Worm (Caenorhabditis elegans) whole organism, mixed stage, embryonic: ENCODE measurements around the gene pmt-1.
A peak's percentile ranks its signal among the peaks of the same experiment; 100 is the strongest.

Experiments
- M03D4.4 ChIP-seq: sonication (generic microtip); optimal IDR thresholded peaks from 2 replicates; lab custom pipeline; 2017; ENCODE audit warnings: mild to moderate bottlenecking, missing genetic modification characterization, missing compliant biosample characterization
- bed-3 ChIP-seq: fragments of 200-800 bp; sonication (Bioruptor generic); optimal IDR thresholded peaks from 3 replicates; lab custom pipeline; 2018; ENCODE audit warnings: mild to moderate bottlenecking, missing genetic modification characterization, moderate library complexity, missing compliant biosample characterization
- ceh-39 ChIP-seq: fragments of 150-350 bp; optimal IDR thresholded peaks from 2 replicates; lab custom pipeline; 2014; ENCODE audit warnings: missing biosample characterization, missing genetic modification characterization
- ceh-43 ChIP-seq: fragments of 200-800 bp; sonication (Bioruptor generic); optimal IDR thresholded peaks from 2 replicates; lab custom pipeline; 2018; ENCODE audit warnings: mild to moderate bottlenecking, missing genetic modification characterization, moderate library complexity, missing compliant biosample characterization
- ces-1 ChIP-seq: fragments of 150-350 bp; optimal IDR thresholded peaks from 2 replicates; lab custom pipeline; 2014; ENCODE audit warnings: missing biosample characterization, missing genetic modification reagents, missing genetic modification characterization
- cnd-1 ChIP-seq: fragments of 200-800 bp; sonication (Bioruptor generic); optimal IDR thresholded peaks from 2 replicates; lab custom pipeline; 2018; ENCODE audit warnings: mild to moderate bottlenecking, missing genetic modification characterization, missing compliant biosample characterization
- drap-1 ChIP-seq: fragments of 200-800 bp; sonication (Bioruptor generic); optimal IDR thresholded peaks from 3 replicates; lab custom pipeline; 2018; ENCODE audit warnings: mild to moderate bottlenecking, missing genetic modification characterization, missing compliant biosample characterization
- elt-1 ChIP-seq: sonication (generic microtip); optimal IDR thresholded peaks from 2 replicates; lab custom pipeline; 2017; ENCODE audit warnings: missing genetic modification characterization, mild to moderate bottlenecking, missing compliant biosample characterization, antibody characterized with exemption, moderate library complexity, borderline replicate concordance; ENCODE audit not compliant: insufficient read depth
- elt-3 ChIP-seq: fragments of 150-350 bp; optimal IDR thresholded peaks from 2 replicates; lab custom pipeline; 2014; ENCODE audit warnings: missing biosample characterization, missing genetic modification characterization
- flh-1 ChIP-seq: fragments of 200-800 bp; sonication (Bioruptor generic); optimal IDR thresholded peaks from 2 replicates; lab custom pipeline; 2018; ENCODE audit warnings: mild to moderate bottlenecking, missing genetic modification characterization, moderate library complexity, missing compliant biosample characterization
- ham-2 ChIP-seq: fragments of 200-800 bp; sonication (Bioruptor generic); optimal IDR thresholded peaks from 2 replicates; lab custom pipeline; 2018; ENCODE audit warnings: mild to moderate bottlenecking, missing genetic modification characterization, missing compliant biosample characterization
- hlh-1 ChIP-seq: fragments of 150-350 bp; optimal IDR thresholded peaks from 2 replicates; lab custom pipeline; 2014; ENCODE audit warnings: missing biosample characterization, missing genetic modification reagents, missing genetic modification characterization
- lin-13 ChIP-seq: fragments of 150-350 bp; optimal IDR thresholded peaks from 2 replicates; lab custom pipeline; 2014; ENCODE audit warnings: missing biosample characterization, missing genetic modification characterization
- lin-32 ChIP-seq: fragments of 200-800 bp; sonication (Bioruptor generic); optimal IDR thresholded peaks from 2 replicates; lab custom pipeline; 2018; ENCODE audit warnings: mild to moderate bottlenecking, missing genetic modification characterization, missing compliant biosample characterization
- lsy-2 ChIP-seq: fragments of 150-350 bp; optimal IDR thresholded peaks from 2 replicates; lab custom pipeline; 2014; ENCODE audit warnings: missing biosample characterization, missing genetic modification characterization
- mab-5 ChIP-seq: fragments of 150-350 bp; optimal IDR thresholded peaks from 2 replicates; lab custom pipeline; 2014; ENCODE audit warnings: missing biosample characterization, missing genetic modification characterization
- mep-1 ChIP-seq: fragments of 150-350 bp; optimal IDR thresholded peaks from 2 replicates; lab custom pipeline; 2017; ENCODE audit warnings: missing biosample characterization, missing genetic modification reagents, missing genetic modification characterization, inconsistent platforms
- nhr-12 ChIP-seq: fragments of 150-350 bp; optimal IDR thresholded peaks from 2 replicates; lab custom pipeline; 2014; ENCODE audit warnings: missing biosample characterization, missing genetic modification characterization
- nhr-2 ChIP-seq: fragments of 150-350 bp; optimal IDR thresholded peaks from 2 replicates; lab custom pipeline; 2014; ENCODE audit warnings: missing biosample characterization, missing genetic modification characterization
- nhr-237 ChIP-seq: fragments of 150-350 bp; optimal IDR thresholded peaks from 2 replicates; lab custom pipeline; 2014; ENCODE audit warnings: missing biosample characterization, missing genetic modification characterization
- nhr-28 ChIP-seq: fragments of 150-350 bp; optimal IDR thresholded peaks from 2 replicates; lab custom pipeline; 2014; ENCODE audit warnings: missing biosample characterization, missing genetic modification characterization
- pha-4 ChIP-seq: fragments of 150-350 bp; optimal IDR thresholded peaks from 2 replicates; lab custom pipeline; 2018; ENCODE audit warnings: missing biosample characterization, missing genetic modification reagents, missing genetic modification characterization
- sem-2 ChIP-seq: fragments of 200-800 bp; sonication (Bioruptor generic); optimal IDR thresholded peaks from 2 replicates; lab custom pipeline; 2018; ENCODE audit warnings: mild to moderate bottlenecking, missing genetic modification characterization, missing compliant biosample characterization
- sptf-1 ChIP-seq: sonication (generic microtip); optimal IDR thresholded peaks from 2 replicates; lab custom pipeline; 2017; ENCODE audit warnings: mild to moderate bottlenecking, missing genetic modification characterization, moderate library complexity, missing compliant biosample characterization
- tbx-8 ChIP-seq: fragments of 200-800 bp; sonication (Bioruptor generic); optimal IDR thresholded peaks from 2 replicates; lab custom pipeline; 2018; ENCODE audit warnings: mild to moderate bottlenecking, missing genetic modification characterization, moderate library complexity, missing compliant biosample characterization
- unc-120 ChIP-seq: sonication (generic microtip); optimal IDR thresholded peaks from 2 replicates; lab custom pipeline; 2017; ENCODE audit warnings: missing genetic modification characterization, missing compliant biosample characterization; ENCODE audit not compliant: poor library complexity, severe bottlenecking
- unc-39 ChIP-seq: fragments of 150-350 bp; optimal IDR thresholded peaks from 2 replicates; lab custom pipeline; 2014; ENCODE audit warnings: missing biosample characterization, missing genetic modification characterization
- unc-62 ChIP-seq: fragments of 150-350 bp; optimal IDR thresholded peaks from 2 replicates; lab custom pipeline; 2014; ENCODE audit warnings: missing biosample characterization, missing genetic modification reagents, missing genetic modification characterization
- zip-8 ChIP-seq: fragments of 150-350 bp; optimal IDR thresholded peaks from 2 replicates; lab custom pipeline; 2014; ENCODE audit warnings: missing biosample characterization, missing genetic modification characterization
- ztf-11 ChIP-seq: fragments of 150-350 bp; optimal IDR thresholded peaks from 2 replicates; lab custom pipeline; 2014; ENCODE audit warnings: missing biosample characterization, missing genetic modification characterization

Gene pmt-1

ce11 chrII:5328912-5329311 is 46.6 kb upstream of the pmt-1 start:
- TF ChIP-seq lin-32 (GFP tag; lab: Kevin White, UChicago): no peak
- no peak for TF ChIP-seq ztf-11 (tag; lab: Kevin White, UChicago)
- TF ChIP-seq mab-5: no peak
- TF ChIP-seq elt-1 (tag; lab: Kevin White, UChicago): peak; percentile 31

- TF ChIP-seq elt-3 (tag; lab: Kevin White, UChicago): no peak
- TF ChIP-seq tbx-8 (GFP tag; lab: Kevin White, UChicago): no peak
- TF ChIP-seq sem-2 (GFP tag; lab: Kevin White, UChicago): no peak
- TF ChIP-seq unc-62 (GFP tag; lab: Kevin White, UChicago): no peak
- TF ChIP-seq drap-1 (GFP tag; lab: Kevin White, UChicago): no peak
- TF ChIP-seq hlh-1 (tag; lab: Kevin White, UChicago): no peak
- no peak for TF ChIP-seq nhr-12 (tag; lab: Kevin White, UChicago)
- no peak for TF ChIP-seq mep-1 (tag; lab: Kevin White, UChicago)
- no peak for TF ChIP-seq flh-1
Measured at ce11 chrII:5326891-5327290, 44.6 kb upstream of the pmt-1 start.

ce11 chrII:5326024-5326627 is 43.8 kb upstream of the pmt-1 start:
- TF ChIP-seq nhr-237 (tag; lab: Kevin White, UChicago) (no peak), pha-4 (tag; lab: Kevin White, UChicago) (peak; percentile 34), cnd-1 (tag; lab: Kevin White, UChicago) (no peak), sptf-1 (no peak), bed-3 (GFP tag; lab: Kevin White, UChicago) (no peak), unc-39 (tag; lab: Kevin White, UChicago) (no peak), hlh-1 (tag; lab: Kevin White, UChicago) (peak; percentile 38), mep-1 (tag; lab: Kevin White, UChicago) (peak; percentile 39), ceh-39 (no peak), unc-62 (GFP tag; lab: Kevin White, UChicago) (peak; percentile 57), lin-32 (GFP tag; lab: Kevin White, UChicago) (no peak), ces-1 (GFP tag; lab: Kevin White, UChicago) (peak; percentile 72), unc-120 (tag; lab: Kevin White, UChicago) (peak; percentile 71), lsy-2 (tag; lab: Kevin White, UChicago) (peak; percentile 22), lin-13 (tag; lab: Kevin White, UChicago) (no peak), elt-3 (tag; lab: Kevin White, UChicago) (no peak), ham-2 (GFP tag; lab: Kevin White, UChicago) (no peak), nhr-2 (tag; lab: Kevin White, UChicago) (no peak), ztf-11 (tag; lab: Kevin White, UChicago) (no peak), M03D4.4 (tag; lab: Kevin White, UChicago) (no peak), nhr-28 (no peak), zip-8 (tag; lab: Kevin White, UChicago) (no peak), ceh-43 (GFP tag; lab: Kevin White, UChicago) (no peak)

- no peak for TF ChIP-seq cnd-1 (tag; lab: Kevin White, UChicago)
Measured at ce11 chrII:5324653-5325052, 42.3 kb upstream of the pmt-1 start.

ce11 chrII:5323773-5324172 is 41.5 kb upstream of the pmt-1 start:
- no peak for TF ChIP-seq zip-8 (tag; lab: Kevin White, UChicago)
